Fruit fly (Drosophila melanogaster) whole organism, prepupa: ENCODE measurements around the gene CG4820.

ENCODE experiments used
- CG10631 ChIP-seq: fragments of 200-800 bp; sonication (Bioruptor generic); optimal IDR thresholded peaks from 2 replicates; lab custom pipeline; 2016; ENCODE audit warnings: missing biosample characterization, missing genetic modification characterization
- CG11762 ChIP-seq: fragments of 200-800 bp; sonication (Bioruptor generic); optimal IDR thresholded peaks from 3 replicates; lab custom pipeline; 2016; ENCODE audit warnings: missing biosample characterization, missing genetic modification characterization; ENCODE audit not compliant: insufficient read depth
- CG11902 ChIP-seq: fragments of 200-800 bp; sonication (Bioruptor generic); optimal IDR thresholded peaks from 3 replicates; lab custom pipeline; 2016; ENCODE audit warnings: missing biosample characterization, missing genetic modification characterization
- CG15336 ChIP-seq: fragments of 200-800 bp; sonication (Bioruptor generic); IDR thresholded peaks from 2 replicates; pipeline ENCODE4 v1.3.6; 2022; ENCODE audit warnings: missing biosample characterization, missing genetic modification characterization
- CG3032 ChIP-seq: fragments of 200-800 bp; optimal IDR thresholded peaks from 2 replicates; lab custom pipeline; 2019; ENCODE audit warnings: missing biosample characterization, mild to moderate bottlenecking, missing genetic modification characterization, moderate library complexity
- CG32006 ChIP-seq: fragments of 200-800 bp; sonication (Bioruptor generic); optimal IDR thresholded peaks from 3 replicates; lab custom pipeline; 2017; ENCODE audit warnings: missing biosample characterization, mild to moderate bottlenecking, missing genetic modification characterization
- CG34406 ChIP-seq: fragments of 200-800 bp; sonication (Bioruptor generic); optimal IDR thresholded peaks from 3 replicates; lab custom pipeline; 2016; ENCODE audit warnings: missing biosample characterization, missing genetic modification characterization
- CG3919 ChIP-seq: fragments of 200-800 bp; sonication (Bioruptor generic); optimal IDR thresholded peaks from 3 replicates; lab custom pipeline; 2016; ENCODE audit warnings: missing biosample characterization, missing genetic modification characterization
- CG4318 ChIP-seq: fragments of 200-800 bp; sonication (Bioruptor generic); optimal IDR thresholded peaks from 3 replicates; lab custom pipeline; 2017; ENCODE audit warnings: missing biosample characterization, mild to moderate bottlenecking, missing genetic modification characterization
- CG6276 ChIP-seq: fragments of 200-800 bp; sonication (Bioruptor generic); optimal IDR thresholded peaks from 2 replicates; lab custom pipeline; 2017; ENCODE audit warnings: missing biosample characterization, mild to moderate bottlenecking, missing genetic modification characterization
- CG6792 ChIP-seq: fragments of 200-800 bp; sonication (Bioruptor generic); optimal IDR thresholded peaks from 3 replicates; lab custom pipeline; 2016; ENCODE audit warnings: missing biosample characterization, missing genetic modification characterization
- CG6854 ChIP-seq: fragments of 200-800 bp; sonication (Bioruptor generic); optimal IDR thresholded peaks from 2 replicates; lab custom pipeline; 2017; ENCODE audit warnings: missing biosample characterization, mild to moderate bottlenecking, missing genetic modification characterization
- CG7368 ChIP-seq: fragments of 200-800 bp; sonication (Bioruptor generic); optimal IDR thresholded peaks from 3 replicates; lab custom pipeline; 2016; ENCODE audit warnings: missing biosample characterization, missing genetic modification characterization
- CG8119 ChIP-seq: fragments of 200-800 bp; sonication (Bioruptor generic); IDR thresholded peaks from 3 replicates; pipeline ENCODE4 v1.3.6; 2022; ENCODE audit warnings: missing biosample characterization, missing genetic modification characterization
- CG8319 ChIP-seq: fragments of 200-800 bp; sonication (Bioruptor generic); optimal IDR thresholded peaks from 3 replicates; lab custom pipeline; 2016; ENCODE audit warnings: missing biosample characterization, missing genetic modification characterization
- CG8632 ChIP-seq: fragments of 200-800 bp; sonication (Bioruptor generic); optimal IDR thresholded peaks from 3 replicates; lab custom pipeline; 2016; ENCODE audit warnings: missing biosample characterization, missing genetic modification characterization
- Eip75B ChIP-seq: fragments of 200-800 bp; sonication (Bioruptor generic); optimal IDR thresholded peaks from 3 replicates; lab custom pipeline; 2016; ENCODE audit warnings: missing biosample characterization, missing genetic modification characterization
- Eip78C ChIP-seq: fragments of 200-800 bp; sonication (Bioruptor generic); peaks from one replicate; lab custom pipeline; 2016; ENCODE audit warnings: missing biosample characterization, missing genetic modification characterization
- Eip93F ChIP-seq: fragments of 200-800 bp; sonication (Bioruptor generic); optimal IDR thresholded peaks from 2 replicates; lab custom pipeline; 2016; ENCODE audit warnings: missing biosample characterization, mild to moderate bottlenecking, missing genetic modification characterization
- Ets21C ChIP-seq: fragments of 200-800 bp; sonication (Bioruptor generic); optimal IDR thresholded peaks from 3 replicates; lab custom pipeline; 2016; ENCODE audit warnings: missing biosample characterization, missing genetic modification characterization
- Ets96B ChIP-seq: fragments of 200-800 bp; optimal IDR thresholded peaks from 2 replicates; lab custom pipeline; 2019; ENCODE audit warnings: missing biosample characterization, mild to moderate bottlenecking, missing genetic modification characterization, moderate library complexity
- Hr38 ChIP-seq: sonication (Bioruptor generic); optimal IDR thresholded peaks from 2 replicates; lab custom pipeline; 2016; ENCODE audit warnings: missing biosample characterization, missing genetic modification characterization
- Hr39 ChIP-seq: fragments of 200-800 bp; sonication (Bioruptor generic); optimal IDR thresholded peaks from 2 replicates; lab custom pipeline; 2016; ENCODE audit warnings: missing biosample characterization, missing genetic modification characterization
- Hr4 ChIP-seq: fragments of 200-800 bp; sonication (Bioruptor generic); optimal IDR thresholded peaks from 3 replicates; lab custom pipeline; 2016; ENCODE audit warnings: missing biosample characterization, missing genetic modification characterization
- Lpt ChIP-seq: fragments of 200-800 bp; sonication (Bioruptor generic); optimal IDR thresholded peaks from 3 replicates; lab custom pipeline; 2016; ENCODE audit warnings: missing biosample characterization, missing genetic modification characterization
- OdsH ChIP-seq: fragments of 200-800 bp; sonication (Bioruptor generic); optimal IDR thresholded peaks from 3 replicates; lab custom pipeline; 2016; ENCODE audit warnings: missing biosample characterization, missing genetic modification characterization
- Smox ChIP-seq: fragments of 200-800 bp; sonication (Bioruptor generic); optimal IDR thresholded peaks from 3 replicates; lab custom pipeline; 2016; ENCODE audit warnings: missing biosample characterization, missing genetic modification characterization
- Sox102F ChIP-seq: fragments of 200-800 bp; sonication (Bioruptor generic); optimal IDR thresholded peaks from 2 replicates; lab custom pipeline; 2016; ENCODE audit warnings: missing biosample characterization, mild to moderate bottlenecking, missing genetic modification characterization
- Sox14 ChIP-seq: fragments of 200-800 bp; sonication (Bioruptor generic); optimal IDR thresholded peaks from 3 replicates; lab custom pipeline; 2016; ENCODE audit warnings: missing biosample characterization, missing genetic modification characterization
- achi ChIP-seq: fragments of 200-800 bp; sonication (Bioruptor generic); optimal IDR thresholded peaks from 3 replicates; lab custom pipeline; 2016; ENCODE audit warnings: missing biosample characterization, missing genetic modification characterization
- cyc ChIP-seq: fragments of 200-800 bp; sonication (Bioruptor generic); optimal IDR thresholded peaks from 3 replicates; lab custom pipeline; 2016; ENCODE audit warnings: missing biosample characterization, missing genetic modification characterization
- dac ChIP-seq: fragments of 200-800 bp; sonication (Bioruptor generic); optimal IDR thresholded peaks from 2 replicates; lab custom pipeline; 2017; ENCODE audit warnings: missing biosample characterization, mild to moderate bottlenecking, missing genetic modification characterization
- esn ChIP-seq: fragments of 200-800 bp; sonication (Bioruptor generic); optimal IDR thresholded peaks from 2 replicates; lab custom pipeline; 2016; ENCODE audit warnings: missing biosample characterization, mild to moderate bottlenecking, missing genetic modification characterization, moderate library complexity
- fd59A ChIP-seq: fragments of 200-800 bp; sonication (Bioruptor generic); optimal IDR thresholded peaks from 2 replicates; lab custom pipeline; 2017; ENCODE audit warnings: missing biosample characterization, mild to moderate bottlenecking, missing genetic modification characterization, missing genetic modification reagents
- fkh ChIP-seq: fragments of 200-800 bp; sonication (Bioruptor generic); optimal IDR thresholded peaks from 3 replicates; lab custom pipeline; 2017; ENCODE audit warnings: missing biosample characterization, mild to moderate bottlenecking, missing genetic modification characterization, moderate library complexity
- lz ChIP-seq: fragments of 200-800 bp; sonication (Bioruptor generic); optimal IDR thresholded peaks from 3 replicates; lab custom pipeline; 2016; ENCODE audit warnings: missing biosample characterization, missing genetic modification characterization
- net ChIP-seq: fragments of 200-800 bp; sonication (Bioruptor generic); optimal IDR thresholded peaks from 3 replicates; lab custom pipeline; 2016; ENCODE audit warnings: missing biosample characterization, missing genetic modification characterization
- spab ChIP-seq: fragments of 200-800 bp; sonication (Bioruptor generic); optimal IDR thresholded peaks from 2 replicates; lab custom pipeline; 2017; ENCODE audit warnings: missing biosample characterization, mild to moderate bottlenecking, missing genetic modification characterization, missing genetic modification reagents
- svp ChIP-seq: fragments of 200-800 bp; sonication (Bioruptor generic); peaks from one replicate; lab custom pipeline; 2016; ENCODE audit warnings: missing biosample characterization, missing genetic modification characterization
- topi ChIP-seq: fragments of 200-800 bp; sonication (Bioruptor generic); optimal IDR thresholded peaks from 3 replicates; lab custom pipeline; 2016; ENCODE audit warnings: missing biosample characterization, missing genetic modification characterization
- vri ChIP-seq: fragments of 200-800 bp; sonication (Bioruptor generic); optimal IDR thresholded peaks from 3 replicates; lab custom pipeline; 2016; ENCODE audit warnings: missing biosample characterization, mild to moderate bottlenecking, missing genetic modification characterization

CG4820 gene

DNA sequence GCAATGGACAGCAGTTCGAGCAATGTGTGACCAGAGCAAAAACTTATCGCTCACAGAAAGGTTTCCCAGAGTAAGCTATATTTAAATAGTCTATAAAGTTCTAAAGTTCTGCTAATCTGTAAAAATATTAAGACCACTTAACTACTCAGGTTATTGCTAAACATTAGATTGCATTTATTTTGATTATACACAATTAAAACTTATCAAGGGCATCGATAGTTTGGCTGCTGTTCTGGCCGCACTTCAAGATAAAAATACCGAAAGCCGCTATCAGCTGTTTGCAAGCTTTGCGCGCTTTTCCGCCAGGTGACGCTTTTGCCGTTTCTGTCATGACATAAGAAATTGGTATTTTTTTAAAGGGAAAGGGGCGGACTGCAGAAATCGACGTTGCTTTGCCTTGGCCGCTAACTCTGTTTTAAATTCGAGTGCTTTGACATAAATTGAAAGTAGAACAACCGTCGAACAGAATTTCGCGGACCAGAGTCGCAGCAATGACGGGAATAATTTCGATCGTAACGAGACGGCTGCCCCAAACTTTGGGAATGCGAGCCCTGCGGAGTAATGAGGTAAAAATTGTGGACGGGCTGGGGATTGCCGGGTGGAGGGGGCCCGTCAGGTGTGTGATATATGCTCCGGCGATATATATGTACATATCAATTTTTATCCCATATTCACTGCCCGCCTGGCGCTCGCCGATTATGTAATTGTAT lies 27.8 kb downstream of the CG4820 start, which contains the start of the genes CG17734 and CG5214:
Gene CG17734 (minus strand): TSS at position 49 of the 710 bp plus-strand sequence.
Gene CG5214 (plus strand): TSS at position 352 of the 710 bp plus-strand sequence.
- TF ChIP-seq cyc (GFP tag; lab: Kevin White, UChicago) (peak; percentile 30), Eip78C (GFP tag; lab: Kevin White, UChicago) (peak; percentile 58), vri (GFP tag; lab: Kevin White, UChicago) (peak; percentile 95), lz (GFP tag; lab: Kevin White, UChicago) (peak; percentile 53), CG10631 (GFP tag; lab: Kevin White, UChicago) (no peak), topi (GFP tag; lab: Kevin White, UChicago) (peak; percentile 20), Hr38 (GFP tag; lab: Kevin White, UChicago) (no peak), Sox14 (GFP tag; lab: Kevin White, UChicago) (peak; percentile 32), CG6792 (GFP tag; lab: Kevin White, UChicago) (no peak), achi (GFP tag; lab: Kevin White, UChicago) (peak; percentile 98)

DNA sequence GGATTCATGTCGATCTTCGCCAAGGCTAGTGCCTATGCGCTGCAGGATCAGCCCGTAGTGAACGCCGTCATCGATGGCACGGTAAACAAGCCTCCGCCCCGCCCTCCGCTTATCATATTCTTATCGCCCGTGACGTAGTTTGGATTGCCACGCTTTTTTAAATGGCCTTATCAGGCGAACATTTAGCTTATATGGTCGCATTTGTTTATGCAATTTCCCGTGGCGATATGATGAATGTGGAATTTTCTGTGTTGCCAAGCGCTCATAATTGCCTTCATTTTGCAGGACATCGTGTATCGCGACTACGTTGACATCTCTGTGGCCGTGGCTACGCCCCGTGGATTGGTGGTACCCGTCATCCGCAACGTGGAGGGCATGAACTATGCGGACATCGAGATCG lies 29.5 kb downstream of the CG4820 start:
- no peak for TF ChIP-seq CG8632
- TF ChIP-seq fkh (GFP tag; lab: Kevin White, UChicago), result no peak
- TF ChIP-seq svp, result peak; percentile 77
- TF ChIP-seq vri (GFP tag; lab: Kevin White, UChicago), result peak; percentile 77
- TF ChIP-seq CG8319 (GFP tag; lab: Kevin White, UChicago), result no peak

DNA sequence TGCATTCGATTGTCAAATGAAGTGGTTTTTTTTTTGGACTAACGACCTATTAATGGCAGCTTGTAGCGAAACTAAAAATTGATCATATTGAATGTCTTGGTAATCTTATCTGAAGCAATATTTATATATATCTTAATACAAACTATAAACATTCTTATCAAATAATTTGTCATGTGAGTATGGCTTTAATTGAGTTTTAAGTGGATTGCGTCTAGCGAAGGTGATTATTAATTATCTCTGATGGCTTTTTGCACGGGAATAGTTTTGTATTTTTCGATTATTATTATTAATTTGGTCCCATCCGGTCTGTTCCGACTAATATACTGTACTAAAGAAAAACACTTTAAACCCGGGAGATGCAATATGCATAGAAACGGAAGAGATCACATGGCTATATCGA lies 30.5 kb downstream of the CG4820 start:
- no peak for TF ChIP-seq Eip93F (GFP tag; lab: Kevin White, UChicago)
- no peak for TF ChIP-seq Lpt (GFP tag; lab: Kevin White, UChicago)
- no peak for TF ChIP-seq CG34406
- TF ChIP-seq CG3032, result no peak
- no peak for TF ChIP-seq CG6276 (GFP tag; lab: Kevin White, UChicago)
- TF ChIP-seq Sox14 (GFP tag; lab: Kevin White, UChicago), result no peak
- no peak for TF ChIP-seq CG11902
- no peak for TF ChIP-seq dac (GFP tag; lab: Kevin White, UChicago)
- TF ChIP-seq CG3919 (GFP tag; lab: Kevin White, UChicago), result no peak
- no peak for TF ChIP-seq Ets96B (tag; lab: Kevin White, UChicago)
- TF ChIP-seq CG6792 (GFP tag; lab: Kevin White, UChicago), result no peak
- TF ChIP-seq Hr39 (GFP tag; lab: Kevin White, UChicago), result no peak
- TF ChIP-seq Eip78C (GFP tag; lab: Kevin White, UChicago), result no peak
- TF ChIP-seq lz (GFP tag; lab: Kevin White, UChicago), result no peak
- TF ChIP-seq achi (GFP tag; lab: Kevin White, UChicago), result no peak
- no peak for TF ChIP-seq esn (GFP tag; lab: Kevin White, UChicago)

DNA sequence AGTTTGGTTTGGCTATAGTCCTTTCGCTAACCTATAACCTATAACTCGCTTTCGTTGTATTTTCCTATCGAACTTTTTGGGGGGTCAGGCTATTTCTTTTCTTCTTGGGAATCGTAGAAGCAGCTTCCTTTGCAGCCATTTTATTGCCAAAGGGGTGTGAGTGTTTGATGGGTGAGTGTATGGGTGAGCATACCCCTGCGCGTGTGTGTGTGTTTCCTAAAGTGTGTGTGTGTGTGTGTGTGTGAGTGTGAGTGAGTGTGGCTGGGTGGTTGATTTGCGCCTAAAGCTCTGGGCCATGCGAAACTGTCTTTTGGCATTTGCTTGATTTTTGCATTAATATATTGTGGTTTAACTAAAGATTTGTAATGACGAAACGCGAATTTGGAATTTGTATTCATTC lies 37.4 kb downstream of the CG4820 start:
- no peak for TF ChIP-seq Sox102F (GFP tag; lab: Kevin White, UChicago)
- TF ChIP-seq CG32006, result no peak
- TF ChIP-seq Eip75B (GFP tag; lab: Kevin White, UChicago), result no peak
- no peak for TF ChIP-seq CG11762 (GFP tag; lab: Kevin White, UChicago)

DNA sequence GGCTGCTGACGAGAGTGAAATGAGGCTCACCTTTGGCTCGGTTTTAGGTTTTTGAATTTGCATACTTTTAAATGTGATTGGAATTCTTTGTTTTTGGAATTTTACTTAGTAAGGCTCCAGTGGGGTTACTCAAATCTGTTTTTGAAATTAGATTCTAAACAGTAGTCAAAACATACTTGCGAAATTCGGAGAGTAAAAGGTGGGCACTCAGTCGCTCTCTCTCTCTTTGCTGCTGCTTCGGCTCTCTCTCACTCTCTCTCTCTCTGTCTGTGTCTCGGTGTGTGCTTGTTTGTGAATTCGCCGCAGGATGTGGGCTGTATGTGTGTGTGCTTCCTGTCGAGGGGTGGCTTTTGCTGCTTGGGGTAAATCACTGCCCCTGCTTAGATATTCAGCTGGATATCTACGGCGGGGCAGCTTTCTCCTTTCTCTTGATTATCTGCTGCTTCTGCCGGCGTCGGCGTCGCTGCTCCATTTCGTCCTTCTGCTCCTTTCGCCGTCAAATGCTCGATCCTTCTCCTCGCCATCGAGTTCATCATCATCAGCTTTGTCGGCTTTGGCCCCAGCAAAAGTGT lies 38.1 kb downstream of the CG4820 start:
- TF ChIP-seq fkh (GFP tag; lab: Kevin White, UChicago) (no peak), Ets21C (GFP tag; lab: Kevin White, UChicago) (no peak), fd59A (GFP tag; lab: Kevin White, UChicago) (no peak), CG8119 (GFP tag; lab: Robert Waterston, UW) (no peak), net (no peak), Sox14 (GFP tag; lab: Kevin White, UChicago) (no peak), esn (GFP tag; lab: Kevin White, UChicago) (no peak), CG7368 (GFP tag; lab: Kevin White, UChicago) (no peak), Hr4 (no peak), spab (GFP tag; lab: Kevin White, UChicago) (no peak), CG6854 (GFP tag; lab: Kevin White, UChicago) (no peak), cyc (GFP tag; lab: Kevin White, UChicago) (no peak), CG4318 (no peak), dac (GFP tag; lab: Kevin White, UChicago) (no peak), OdsH (GFP tag; lab: Kevin White, UChicago) (no peak), Smox (no peak), CG15336 (GFP tag; lab: Robert Waterston, UW) (no peak)
